Fruit fly (Drosophila melanogaster) whole organism, embryonic: ENCODE results near the gene S6KL.

Experiments used
- Atf6 ChIP-seq: fragments of 200-800 bp; sonication (Bioruptor generic); IDR thresholded peaks from 2 replicates; pipeline ENCODE4 v1.3.6; 2022; ENCODE audit warnings: missing biosample characterization, missing genetic modification characterization
- Blimp-1 ChIP-seq: fragments of 200-800 bp; sonication (Bioruptor generic); optimal IDR thresholded peaks from 3 replicates; lab custom pipeline; 2018; ENCODE audit warnings: missing biosample characterization, missing genetic modification characterization, mild to moderate bottlenecking, moderate library complexity, missing genetic modification reagents
- CG10209 ChIP-seq: fragments of 200-800 bp; sonication (Bioruptor generic); optimal IDR thresholded peaks from 3 replicates; lab custom pipeline; 2017; ENCODE audit warnings: missing biosample characterization, mild to moderate bottlenecking, missing genetic modification characterization, missing genetic modification reagents
- CG1024 ChIP-seq: fragments of 200-800 bp; sonication (Bioruptor generic); IDR thresholded peaks from 2 replicates; pipeline ENCODE4 v1.3.6; 2022; ENCODE audit warnings: missing biosample characterization, missing genetic modification characterization
- CG10267 ChIP-seq: fragments of 200-800 bp; sonication (Bioruptor generic); optimal IDR thresholded peaks from 2 replicates; lab custom pipeline; 2018; ENCODE audit warnings: missing biosample characterization, mild to moderate bottlenecking, missing genetic modification characterization, moderate library complexity
- CG10274 ChIP-seq: fragments of 200-800 bp; sonication (Bioruptor generic); optimal IDR thresholded peaks from 3 replicates; lab custom pipeline; 2017; ENCODE audit warnings: missing biosample characterization, mild to moderate bottlenecking, missing genetic modification characterization
- CG12104 ChIP-seq: fragments of 200-800 bp; sonication (Bioruptor generic); optimal IDR thresholded peaks from 3 replicates; lab custom pipeline; 2016; ENCODE audit warnings: missing biosample characterization, missing genetic modification characterization
- CG1233 ChIP-seq: fragments of 200-800 bp; sonication (Bioruptor generic); optimal IDR thresholded peaks from 4 replicates; lab custom pipeline; 2018; ENCODE audit warnings: missing biosample characterization, mild to moderate bottlenecking, missing genetic modification characterization
- CG13775 ChIP-seq: fragments of 200-800 bp; sonication (Bioruptor generic); optimal IDR thresholded peaks from 3 replicates; lab custom pipeline; 2017; ENCODE audit warnings: missing biosample characterization, mild to moderate bottlenecking, missing genetic modification characterization
- CG17802 ChIP-seq: fragments of 200-800 bp; sonication (Bioruptor generic); optimal IDR thresholded peaks from 2 replicates; lab custom pipeline; 2018; ENCODE audit warnings: missing biosample characterization, mild to moderate bottlenecking, missing genetic modification characterization, moderate library complexity
- CG31441 ChIP-seq: fragments of 200-800 bp; sonication (Bioruptor generic); IDR thresholded peaks from 2 replicates; pipeline ENCODE4 v1.3.6; 2022; ENCODE audit warnings: missing biosample characterization, missing genetic modification characterization
- CG3995 ChIP-seq: fragments of 200-800 bp; sonication (Bioruptor generic); optimal IDR thresholded peaks from 3 replicates; lab custom pipeline; 2016; ENCODE audit warnings: missing biosample characterization, missing genetic modification characterization
- CG6272 ChIP-seq: fragments of 200-800 bp; sonication (Bioruptor generic); IDR thresholded peaks from 2 replicates; pipeline ENCODE4 v1.3.6; 2022; ENCODE audit warnings: missing biosample characterization, missing genetic modification characterization
- CG6654 ChIP-seq: fragments of 200-800 bp; sonication (Bioruptor generic); optimal IDR thresholded peaks from 2 replicates; lab custom pipeline; 2017; ENCODE audit warnings: missing biosample characterization, mild to moderate bottlenecking, missing genetic modification characterization
- CG7556 ChIP-seq: fragments of 200-800 bp; sonication (Bioruptor generic); optimal IDR thresholded peaks from 2 replicates; lab custom pipeline; 2017; ENCODE audit warnings: missing biosample characterization, mild to moderate bottlenecking, missing genetic modification characterization
- CG8924 ChIP-seq: fragments of 200-800 bp; optimal IDR thresholded peaks from 3 replicates; lab custom pipeline; 2019; ENCODE audit warnings: missing biosample characterization, mild to moderate bottlenecking, missing genetic modification characterization, moderate library complexity
- CG9437 ChIP-seq: fragments of 200-800 bp; sonication (Bioruptor generic); optimal IDR thresholded peaks from 2 replicates; lab custom pipeline; 2018; ENCODE audit warnings: missing biosample characterization, mild to moderate bottlenecking, missing genetic modification characterization
- CG9727 ChIP-seq: fragments of 200-800 bp; sonication (Bioruptor generic); optimal IDR thresholded peaks from 3 replicates; lab custom pipeline; 2017; ENCODE audit warnings: missing biosample characterization, mild to moderate bottlenecking, missing genetic modification characterization
- Dref ChIP-seq: fragments of 200-800 bp; sonication (Bioruptor generic); IDR thresholded peaks from 2 replicates; pipeline ENCODE4 v1.3.6; 2022; ENCODE audit warnings: missing biosample characterization, missing genetic modification characterization
- Ets65A ChIP-seq: fragments of 200-800 bp; sonication (Bioruptor generic); peaks from one replicate; lab custom pipeline; 2016; ENCODE audit warnings: missing biosample characterization, missing genetic modification characterization
- Fer1 ChIP-seq: fragments of 200-800 bp; sonication (Bioruptor generic); optimal IDR thresholded peaks from 2 replicates; lab custom pipeline; 2017; ENCODE audit warnings: missing biosample characterization, mild to moderate bottlenecking, missing genetic modification characterization
- Fer2 ChIP-seq: fragments of 200-800 bp; sonication (Bioruptor generic); optimal IDR thresholded peaks from 2 replicates; lab custom pipeline; 2018; ENCODE audit warnings: missing biosample characterization, mild to moderate bottlenecking, missing genetic modification characterization, moderate library complexity
- H15 ChIP-seq: fragments of 200-800 bp; sonication (Bioruptor generic); IDR thresholded peaks from 3 replicates; pipeline ENCODE4 v1.3.6; 2022; ENCODE audit warnings: missing biosample characterization, missing genetic modification characterization
- MTF-1 ChIP-seq: fragments of 200-800 bp; sonication (Bioruptor generic); optimal IDR thresholded peaks from 2 replicates; lab custom pipeline; 2018; ENCODE audit warnings: missing biosample characterization, mild to moderate bottlenecking, missing genetic modification characterization, borderline replicate concordance
- Nf-YC ChIP-seq: fragments of 200-800 bp; optimal IDR thresholded peaks from 3 replicates; lab custom pipeline; 2019; ENCODE audit warnings: missing biosample characterization, mild to moderate bottlenecking, missing genetic modification characterization, moderate library complexity
- PHDP ChIP-seq: fragments of 200-800 bp; sonication (Bioruptor generic); optimal IDR thresholded peaks from 3 replicates; lab custom pipeline; 2018; ENCODE audit warnings: missing biosample characterization, mild to moderate bottlenecking, missing genetic modification characterization, moderate library complexity
- Ptx1 ChIP-seq: fragments of 200-800 bp; sonication (Bioruptor generic); IDR thresholded peaks from 2 replicates; pipeline ENCODE4 v1.3.6; 2022; ENCODE audit warnings: missing biosample characterization, missing genetic modification characterization
- Sox100B ChIP-seq: fragments of 200-800 bp; sonication (Bioruptor generic); optimal IDR thresholded peaks from 3 replicates; lab custom pipeline; 2018; ENCODE audit warnings: missing biosample characterization, mild to moderate bottlenecking, missing genetic modification characterization
- Sry-β ChIP-seq: fragments of 200-800 bp; sonication (Bioruptor generic); optimal IDR thresholded peaks from 2 replicates; lab custom pipeline; 2018; ENCODE audit warnings: missing biosample characterization, mild to moderate bottlenecking, missing genetic modification characterization, moderate library complexity
- Stat92E ChIP-seq, 3 experiments: fragments of >200 bp in 2 of 3; fragments of 200-800 bp in 1 of 3; sonication (Bioruptor generic) in 1 of 3; optimal IDR thresholded peaks; 2 replicates each; lab custom pipeline; 2017 to 2019; ENCODE audit warnings: missing biosample characterization in 3 of 3, missing genetic modification characterization in 3 of 3, mild to moderate bottlenecking in 1 of 3, moderate library complexity in 1 of 3
- TFAM ChIP-seq: fragments of 200-800 bp; sonication (Bioruptor generic); optimal IDR thresholded peaks from 2 replicates; lab custom pipeline; 2017; ENCODE audit warnings: missing biosample characterization, missing genetic modification characterization, inconsistent platforms
- ase ChIP-seq: fragments of 200-800 bp; sonication (Bioruptor generic); IDR thresholded peaks from 3 replicates; pipeline ENCODE4 v1.3.6; 2022; ENCODE audit warnings: missing biosample characterization, missing genetic modification characterization
- bowl ChIP-seq: fragments of 200-800 bp; sonication (Bioruptor generic); IDR thresholded peaks from 2 replicates; pipeline ENCODE4 v1.3.6; 2022; ENCODE audit warnings: missing biosample characterization, missing genetic modification characterization
- bsh ChIP-seq, 2 experiments: fragments of 200-800 bp; sonication (Bioruptor generic); optimal IDR thresholded peaks; 2 replicates each; lab custom pipeline; 2017 to 2018; ENCODE audit warnings: mild to moderate bottlenecking in 2 of 2, missing biosample characterization in 2 of 2, missing genetic modification characterization in 2 of 2, moderate library complexity in 1 of 2
- chn ChIP-seq: fragments of 200-800 bp; sonication (Bioruptor generic); optimal IDR thresholded peaks from 2 replicates; lab custom pipeline; 2016; ENCODE audit warnings: missing biosample characterization, missing genetic modification characterization
- corto ChIP-seq: fragments of 200-800 bp; sonication (Bioruptor generic); optimal IDR thresholded peaks from 2 replicates; lab custom pipeline; 2016; ENCODE audit warnings: missing biosample characterization, mild to moderate bottlenecking, missing genetic modification characterization, moderate library complexity
- crp ChIP-seq, 2 experiments: fragments of 200-800 bp; sonication (Bioruptor generic); optimal IDR thresholded peaks; 2 replicates in 1 of 2; 3 replicates in 1 of 2; lab custom pipeline; 2017; ENCODE audit warnings: missing biosample characterization in 2 of 2, missing genetic modification characterization in 2 of 2, mild to moderate bottlenecking in 1 of 2, moderate library complexity in 1 of 2
- fd102C ChIP-seq: fragments of 200-800 bp; sonication (Bioruptor generic); optimal IDR thresholded peaks from 2 replicates; lab custom pipeline; 2018; ENCODE audit warnings: missing biosample characterization, mild to moderate bottlenecking, missing genetic modification characterization, moderate library complexity
- gce ChIP-seq: fragments of 200-800 bp; sonication (Bioruptor generic); IDR thresholded peaks from 3 replicates; pipeline ENCODE4 v1.3.6; 2022; ENCODE audit warnings: missing biosample characterization, missing genetic modification characterization
- gcm ChIP-seq: fragments of 200-800 bp; sonication (Bioruptor generic); optimal IDR thresholded peaks from 2 replicates; lab custom pipeline; 2019; ENCODE audit warnings: missing biosample characterization, mild to moderate bottlenecking, missing genetic modification characterization, moderate library complexity
- ham ChIP-seq: fragments of 200-800 bp; sonication (Bioruptor generic); IDR thresholded peaks from 2 replicates; pipeline ENCODE4 v1.3.6; 2022; ENCODE audit warnings: missing biosample characterization, missing genetic modification characterization
- odd ChIP-seq: fragments of 200-800 bp; sonication (Bioruptor generic); optimal IDR thresholded peaks from 2 replicates; lab custom pipeline; 2017; ENCODE audit warnings: missing biosample characterization, mild to moderate bottlenecking, missing genetic modification characterization
- scrt ChIP-seq: fragments of 200-800 bp; sonication (Bioruptor generic); optimal IDR thresholded peaks from 2 replicates; lab custom pipeline; 2018; ENCODE audit warnings: missing biosample characterization, mild to moderate bottlenecking, missing genetic modification characterization, moderate library complexity
- tx ChIP-seq: fragments of 200-800 bp; sonication (Bioruptor generic); optimal IDR thresholded peaks from 2 replicates; lab custom pipeline; 2016; ENCODE audit warnings: missing biosample characterization, missing genetic modification characterization
- unpg ChIP-seq: fragments of 200-800 bp; sonication (Bioruptor generic); optimal IDR thresholded peaks from 3 replicates; lab custom pipeline; 2018; ENCODE audit warnings: missing biosample characterization, mild to moderate bottlenecking, missing genetic modification characterization, moderate library complexity
- zen ChIP-seq: fragments of 200-800 bp; sonication (Bioruptor generic); optimal IDR thresholded peaks from 3 replicates; lab custom pipeline; 2018; ENCODE audit warnings: missing biosample characterization, mild to moderate bottlenecking, missing genetic modification characterization, moderate library complexity
- zen2 ChIP-seq: fragments of 200-800 bp; sonication (Bioruptor generic); IDR thresholded peaks from 3 replicates; pipeline ENCODE4 v1.3.6; 2022; ENCODE audit warnings: missing biosample characterization, missing genetic modification characterization; ENCODE audit not compliant: partially characterized antibody
- zfh1 ChIP-seq: fragments of 200-800 bp; sonication (Bioruptor generic); IDR thresholded peaks from 3 replicates; pipeline ENCODE4 v1.3.6; 2022; ENCODE audit warnings: missing biosample characterization, missing genetic modification characterization

The S6KL gene

DNA sequence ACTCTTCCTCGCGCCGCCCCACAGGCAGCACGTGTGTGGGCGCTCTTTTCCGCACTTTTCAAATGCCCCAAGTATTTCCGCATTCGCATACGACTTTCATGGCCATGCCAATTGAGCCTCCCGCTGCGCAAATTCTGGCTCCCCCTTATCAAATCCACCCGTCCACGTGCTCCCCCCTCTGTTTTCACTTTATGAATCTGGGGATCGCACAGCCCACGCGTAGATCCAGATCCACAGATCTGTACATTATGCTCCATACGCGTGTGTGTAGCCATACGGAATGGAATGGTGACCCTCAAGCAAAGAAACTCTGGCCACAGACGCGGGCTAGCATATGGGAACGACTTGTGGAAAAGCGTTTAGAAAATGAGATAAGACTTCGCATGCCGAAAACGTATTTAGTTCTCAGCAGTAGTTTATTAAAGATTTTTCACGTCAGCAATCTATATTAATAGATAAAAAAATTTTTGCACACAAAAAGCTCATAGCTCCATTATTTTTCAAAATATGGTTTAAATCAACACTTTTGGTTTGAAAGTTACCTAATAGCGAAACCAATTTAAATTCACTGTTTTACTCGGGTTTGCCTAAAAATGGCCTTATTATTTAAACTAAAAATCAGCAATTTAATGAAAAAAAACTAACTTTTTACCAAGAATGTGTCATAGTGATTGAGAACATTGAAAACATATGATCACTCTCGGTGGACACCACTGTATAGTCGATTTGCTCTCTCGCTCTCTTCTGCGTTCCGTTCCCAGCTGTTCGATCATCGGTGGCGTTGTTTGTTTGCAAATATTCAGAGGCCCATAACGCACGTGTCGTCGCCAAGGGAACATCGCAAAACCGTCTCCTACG lies 1.3 kb downstream of the S6KL start (continued):
- TF ChIP-seq gce (no peak), zen2 (GFP tag; lab: Robert Waterston, UW) (no peak), CG9727 (GFP tag; lab: Kevin White, UChicago) (peak; percentile 79), Fer2 (tag; lab: Kevin White, UChicago) (no peak), Stat92E (GFP tag; optimal IDR thresholded peaks at IDR 0.05; lab: Kevin White, UChicago) (no peak), ham (GFP tag; lab: Robert Waterston, UW) (no peak), Atf6 (GFP tag; lab: Robert Waterston, UW) (peak; percentile 39; the same call in 1 of the 2 replicates), Nf-YC (tag; lab: Kevin White, UChicago) (peak; percentile 51), Fer1 (GFP tag; lab: Kevin White, UChicago) (peak; percentile 59), scrt (GFP tag; lab: Kevin White, UChicago) (no peak), CG10274 (GFP tag; lab: Kevin White, UChicago) (peak; percentile 55), Dref (GFP tag; lab: Robert Waterston, UW) (no peak), odd (GFP tag; lab: Kevin White, UChicago) (peak; percentile 53), Sry-β (GFP tag; lab: Kevin White, UChicago) (no peak), TFAM (GFP tag; lab: Kevin White, UChicago) (no peak), chn (GFP tag; lab: Kevin White, UChicago) (peak; percentile 4), zen (peak; percentile 38), unpg (peak; percentile 43), zfh1 (GFP tag; lab: Robert Waterston, UW) (no peak), H15 (no peak), CG3995 (GFP tag; lab: Kevin White, UChicago) (peak; percentile 63), bsh (GFP tag; optimal IDR thresholded peaks at IDR 0.05; lab: Kevin White, UChicago) (peak; percentile 39 to 45), bowl (GFP tag; lab: Robert Waterston, UW) (no peak), CG1024 (GFP tag; lab: Robert Waterston, UW) (no peak), crp (GFP tag; optimal IDR thresholded peaks at IDR 0.05; lab: Kevin White, UChicago) (peak in 1 of 2 experiments; percentile 70), Ptx1 (peak; percentile 48; the same call in 1 of the 2 replicates), CG9437 (GFP tag; lab: Kevin White, UChicago) (peak; percentile 57), Sox100B (peak; percentile 74), CG1233 (GFP tag; lab: Kevin White, UChicago) (peak; percentile 10), PHDP (peak; percentile 51), CG7556 (GFP tag; lab: Kevin White, UChicago) (peak; percentile 85), CG10267 (peak; percentile 19), CG31441 (GFP tag; lab: Robert Waterston, UW) (peak; percentile 64; the same call in 1 of the 2 replicates), CG6654 (peak; percentile 23), CG8924 (tag; lab: Kevin White, UChicago) (peak; percentile 66), CG12104 (GFP tag; lab: Kevin White, UChicago) (peak; percentile 25), tx (GFP tag; lab: Kevin White, UChicago) (peak; percentile 57), Blimp-1 (GFP tag; lab: Kevin White, UChicago) (peak; percentile 25), MTF-1 (GFP tag; lab: Kevin White, UChicago) (no peak), CG17802 (tag; lab: Kevin White, UChicago) (no peak), ase (GFP tag; lab: Robert Waterston, UW) (no peak), CG10209 (GFP tag; lab: Kevin White, UChicago) (peak; percentile 54), corto (no peak), CG6272 (GFP tag; lab: Robert Waterston, UW) (peak; percentile 34; the same call in 1 of the 2 replicates), CG13775 (GFP tag; lab: Kevin White, UChicago) (peak; percentile 78), Ets65A (GFP tag; lab: Kevin White, UChicago) (peak; percentile 95), gcm (GFP tag; lab: Kevin White, UChicago) (peak; percentile 50), fd102C (no peak)
